Fruit fly (Drosophila melanogaster) whole organism, pupa: Measurements from ENCODE around the gene AdipoR.

ENCODE experiments used
- CG10348 ChIP-seq: fragments of 200-800 bp; sonication (Bioruptor generic); IDR thresholded peaks from 2 replicates; pipeline ENCODE4 v1.3.6; 2022; ENCODE audit warnings: missing biosample characterization, missing genetic modification characterization
- CG12605 ChIP-seq: fragments of 200-800 bp; sonication (Bioruptor generic); IDR thresholded peaks from 2 replicates; pipeline ENCODE4 v1.3.6; 2022; ENCODE audit warnings: missing biosample characterization, missing genetic modification characterization
- CG13204 ChIP-seq: fragments of 200-800 bp; sonication (Bioruptor generic); optimal IDR thresholded peaks from 2 replicates; lab custom pipeline; 2018; ENCODE audit warnings: missing biosample characterization, mild to moderate bottlenecking, missing genetic modification characterization, moderate library complexity
- CG14655 ChIP-seq: fragments of 200-800 bp; sonication (Bioruptor generic); optimal IDR thresholded peaks from 3 replicates; lab custom pipeline; 2017; ENCODE audit warnings: mild to moderate bottlenecking, missing biosample characterization, missing genetic modification reagents, missing genetic modification characterization
- CG15710 ChIP-seq: fragments of 200-800 bp; sonication (Bioruptor generic); optimal IDR thresholded peaks from 2 replicates; lab custom pipeline; 2018; ENCODE audit warnings: missing biosample characterization, mild to moderate bottlenecking, missing genetic modification characterization, moderate library complexity
- CG17806 ChIP-seq: fragments of 200-800 bp; sonication (Bioruptor generic); optimal IDR thresholded peaks from 2 replicates; lab custom pipeline; 2018; ENCODE audit warnings: missing biosample characterization, mild to moderate bottlenecking, missing genetic modification characterization, moderate library complexity
- CG32121 ChIP-seq: fragments of 200-800 bp; sonication (Bioruptor generic); IDR thresholded peaks from 2 replicates; pipeline ENCODE4 v1.3.6; 2022; ENCODE audit warnings: missing biosample characterization, missing genetic modification characterization
- CG34367 ChIP-seq: fragments of 200-800 bp; sonication (Bioruptor generic); optimal IDR thresholded peaks from 2 replicates; lab custom pipeline; 2018; ENCODE audit warnings: missing biosample characterization, mild to moderate bottlenecking, missing genetic modification characterization
- CG4496 ChIP-seq: fragments of 200-800 bp; sonication (Bioruptor generic); IDR thresholded peaks from 3 replicates; pipeline ENCODE4 v1.3.6; 2022; ENCODE audit warnings: missing biosample characterization, missing genetic modification characterization
- CG8159 ChIP-seq: fragments of 200-800 bp; sonication (Bioruptor generic); optimal IDR thresholded peaks from 3 replicates; lab custom pipeline; 2018; ENCODE audit warnings: missing biosample characterization, mild to moderate bottlenecking, missing genetic modification characterization, moderate library complexity
- CG8301 ChIP-seq: fragments of 200-800 bp; sonication (Bioruptor generic); optimal IDR thresholded peaks from 2 replicates; lab custom pipeline; 2018; ENCODE audit warnings: missing biosample characterization, mild to moderate bottlenecking, missing genetic modification characterization
- CG9948 ChIP-seq: fragments of 200-800 bp; sonication (Bioruptor generic); optimal IDR thresholded peaks from 2 replicates; lab custom pipeline; 2018; ENCODE audit warnings: missing biosample characterization, mild to moderate bottlenecking, missing genetic modification characterization, moderate library complexity
- D1 ChIP-seq: fragments of 200-800 bp; sonication (Bioruptor generic); optimal IDR thresholded peaks from 2 replicates; lab custom pipeline; 2018; ENCODE audit warnings: missing biosample characterization, mild to moderate bottlenecking, missing genetic modification characterization, moderate library complexity
- EcR ChIP-seq: fragments of 200-800 bp; sonication (Bioruptor generic); optimal IDR thresholded peaks from 3 replicates; lab custom pipeline; 2019; ENCODE audit warnings: missing biosample characterization, missing genetic modification characterization, mild to moderate bottlenecking, moderate library complexity, missing genetic modification reagents
- Ets98B ChIP-seq: fragments of 200-800 bp; sonication (Bioruptor generic); IDR thresholded peaks from 2 replicates; pipeline ENCODE4 v1.3.6; 2022; ENCODE audit warnings: missing biosample characterization, missing genetic modification characterization
- Pif1A ChIP-seq: fragments of 200-800 bp; sonication (Bioruptor generic); optimal IDR thresholded peaks from 3 replicates; lab custom pipeline; 2016; ENCODE audit warnings: missing biosample characterization, missing genetic modification characterization
- Pif1B ChIP-seq: fragments of 200-800 bp; sonication (Bioruptor generic); optimal IDR thresholded peaks from 3 replicates; lab custom pipeline; 2016; ENCODE audit warnings: missing biosample characterization, missing genetic modification characterization
- Snoo ChIP-seq: fragments of 200-800 bp; sonication (Bioruptor generic); optimal IDR thresholded peaks from 3 replicates; lab custom pipeline; 2017; ENCODE audit warnings: missing biosample characterization, mild to moderate bottlenecking, missing genetic modification characterization, inconsistent platforms
- fd96Ca ChIP-seq: fragments of 200-800 bp; sonication (Bioruptor generic); IDR thresholded peaks from 3 replicates; pipeline ENCODE4 v1.3.6; 2022; ENCODE audit warnings: missing biosample characterization, missing genetic modification characterization
- gl ChIP-seq: fragments of 200-800 bp; sonication (Bioruptor generic); optimal IDR thresholded peaks from 2 replicates; lab custom pipeline; 2018; ENCODE audit warnings: missing biosample characterization, mild to moderate bottlenecking, missing genetic modification characterization
- rn ChIP-seq: fragments of 200-800 bp; sonication (Bioruptor generic); IDR thresholded peaks from 2 replicates; pipeline ENCODE4 v1.3.6; 2022; ENCODE audit warnings: missing biosample characterization, missing genetic modification characterization

The AdipoR gene

DNA sequence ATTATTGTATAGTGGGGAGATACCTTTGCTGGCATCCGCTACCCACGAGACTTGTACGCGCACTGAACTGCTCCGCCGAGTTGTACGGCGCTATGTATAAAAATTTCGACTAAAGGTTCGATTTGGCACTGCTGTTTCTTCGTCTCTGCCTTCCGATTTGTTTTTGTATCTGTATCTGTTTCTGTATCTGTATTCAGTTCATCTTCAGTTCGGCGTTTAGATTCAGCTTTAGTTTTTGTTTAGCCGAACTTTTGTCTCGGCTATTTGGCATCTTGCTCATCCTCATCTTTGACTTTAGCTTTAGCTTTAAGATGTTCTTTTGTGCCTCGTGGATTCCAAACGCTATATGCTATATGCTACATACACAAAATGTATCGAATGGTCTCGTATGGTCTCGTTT is 14.9 kb upstream of the AdipoR start, which contains the start of gene sit:
Gene sit (minus strand): TSS at position 71 of the 400 bp plus-strand sequence.
- no peak for TF ChIP-seq gl
- TF ChIP-seq fd96Ca (GFP tag; lab: Robert Waterston, UW): no peak
- no peak for TF ChIP-seq CG4496 (GFP tag; lab: Robert Waterston, UW)
- no peak for TF ChIP-seq CG8301 (tag; lab: Kevin White, UChicago)
- no peak for TF ChIP-seq Ets98B
- no peak for TF ChIP-seq CG17806
- no peak for TF ChIP-seq rn (GFP tag; lab: Robert Waterston, UW)
- TF ChIP-seq Pif1B (GFP tag; lab: Kevin White, UChicago): no peak
- TF ChIP-seq D1 (tag; lab: Kevin White, UChicago): no peak
- TF ChIP-seq CG10348 (GFP tag; lab: Robert Waterston, UW): no peak
- TF ChIP-seq CG32121 (GFP tag; lab: Robert Waterston, UW): no peak
- TF ChIP-seq Snoo (tag; lab: Kevin White, UChicago): no peak
- no peak for TF ChIP-seq CG14655 (GFP tag; lab: Kevin White, UChicago)
- no peak for TF ChIP-seq CG8159 (tag; lab: Kevin White, UChicago)
- no peak for TF ChIP-seq CG9948
- no peak for TF ChIP-seq Pif1A
- no peak for TF ChIP-seq CG12605
- no peak for TF ChIP-seq CG15710 (tag; lab: Kevin White, UChicago)
- no peak for TF ChIP-seq CG34367 (tag; lab: Kevin White, UChicago)
- no peak for TF ChIP-seq EcR

- no peak for TF ChIP-seq CG13204 (GFP tag; lab: Kevin White, UChicago)
- TF ChIP-seq fd96Ca (GFP tag; lab: Robert Waterston, UW): no peak
- no peak for TF ChIP-seq EcR
- TF ChIP-seq Pif1B (GFP tag; lab: Kevin White, UChicago): no peak
- no peak for TF ChIP-seq D1 (tag; lab: Kevin White, UChicago)
- no peak for TF ChIP-seq Pif1A
- no peak for TF ChIP-seq Snoo (tag; lab: Kevin White, UChicago)
- no peak for TF ChIP-seq rn (GFP tag; lab: Robert Waterston, UW)
- no peak for TF ChIP-seq CG17806
- TF ChIP-seq Ets98B: no peak
Observed at dm6 chr3R:22560224-22560623, 12.6 kb upstream of the AdipoR start.

DNA sequence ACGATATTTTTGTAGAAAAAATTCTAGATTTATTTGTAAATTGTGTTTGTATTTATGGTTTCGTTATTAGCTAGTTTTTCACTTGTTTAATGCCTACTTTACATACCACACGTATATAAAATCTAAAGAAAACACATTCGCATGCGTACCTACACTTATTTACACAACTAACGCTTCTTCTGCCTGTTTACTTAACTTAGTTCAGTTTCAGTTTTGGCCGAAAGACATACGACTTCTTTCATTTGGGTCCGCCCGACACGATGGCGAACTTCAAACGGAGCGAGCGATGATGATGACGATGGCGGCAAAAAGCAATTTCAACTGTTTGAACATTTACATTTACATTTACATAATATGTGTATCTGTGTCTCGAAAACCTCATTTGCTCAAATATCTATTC is 10.8 kb upstream of the AdipoR start:
- TF ChIP-seq CG14655 (GFP tag; lab: Kevin White, UChicago) (no peak), fd96Ca (GFP tag; lab: Robert Waterston, UW) (no peak), D1 (tag; lab: Kevin White, UChicago) (no peak), CG8159 (tag; lab: Kevin White, UChicago) (no peak), Pif1A (no peak), gl (no peak), CG13204 (GFP tag; lab: Kevin White, UChicago) (no peak), CG32121 (GFP tag; lab: Robert Waterston, UW) (no peak), CG12605 (no peak), Ets98B (no peak), CG9948 (no peak), Snoo (tag; lab: Kevin White, UChicago) (no peak), EcR (no peak), CG8301 (tag; lab: Kevin White, UChicago) (no peak), CG15710 (tag; lab: Kevin White, UChicago) (no peak), CG34367 (tag; lab: Kevin White, UChicago) (no peak), rn (GFP tag; lab: Robert Waterston, UW) (no peak), CG17806 (no peak)

dm6 chr3R:22557100-22557741 is 9.6 kb upstream of the AdipoR start:
- TF ChIP-seq CG8159 (tag; lab: Kevin White, UChicago) (no peak), D1 (tag; lab: Kevin White, UChicago) (no peak), EcR (no peak), CG32121 (GFP tag; lab: Robert Waterston, UW) (no peak), CG15710 (tag; lab: Kevin White, UChicago) (no peak), CG14655 (GFP tag; lab: Kevin White, UChicago) (no peak), CG4496 (GFP tag; lab: Robert Waterston, UW) (no peak), CG10348 (GFP tag; lab: Robert Waterston, UW) (no peak), Pif1A (no peak)
- TF ChIP-seq, all 21 proteins: peak for 0

dm6 chr3R:22552686-22553085 is 5.0 kb upstream of the AdipoR start:
- TF ChIP-seq Ets98B: no peak
- no peak for TF ChIP-seq gl
- TF ChIP-seq CG32121 (GFP tag; lab: Robert Waterston, UW): no peak
- TF ChIP-seq CG8159 (tag; lab: Kevin White, UChicago): no peak
- TF ChIP-seq fd96Ca (GFP tag; lab: Robert Waterston, UW): no peak
- TF ChIP-seq CG13204 (GFP tag; lab: Kevin White, UChicago): no peak
- no peak for TF ChIP-seq Pif1B (GFP tag; lab: Kevin White, UChicago)
- no peak for TF ChIP-seq CG12605

- no peak for TF ChIP-seq CG4496 (GFP tag; lab: Robert Waterston, UW)
- TF ChIP-seq CG32121 (GFP tag; lab: Robert Waterston, UW): no peak
- no peak for TF ChIP-seq Ets98B
- no peak for TF ChIP-seq Pif1A
- TF ChIP-seq CG14655 (GFP tag; lab: Kevin White, UChicago): no peak
- no peak for TF ChIP-seq CG8159 (tag; lab: Kevin White, UChicago)
- no peak for TF ChIP-seq fd96Ca (GFP tag; lab: Robert Waterston, UW)
- TF ChIP-seq CG17806: no peak
- TF ChIP-seq EcR: no peak
- no peak for TF ChIP-seq CG9948
- TF ChIP-seq CG15710 (tag; lab: Kevin White, UChicago): no peak
- TF ChIP-seq CG8301 (tag; lab: Kevin White, UChicago): no peak
- no peak for TF ChIP-seq Pif1B (GFP tag; lab: Kevin White, UChicago)
- TF ChIP-seq Snoo (tag; lab: Kevin White, UChicago): no peak
Observed at dm6 chr3R:22550306-22550812, 2.7 kb upstream of the AdipoR start, which contains the start of gene bond. Gene bond (plus strand): TSS chr3R:22550680.
